Worm (Caenorhabditis elegans) whole organism, late embryonic: ENCODE data around the gene C17G1.14.

ENCODE experiments used
- ama-1 ChIP-seq: fragments of 150-350 bp; optimal IDR thresholded peaks from 2 replicates; lab custom pipeline; 2014
- ceh-18 ChIP-seq: sonication (generic microtip); optimal IDR thresholded peaks from 2 replicates; lab custom pipeline; 2016; ENCODE audit warnings: missing genetic modification characterization, missing compliant biosample characterization
- ceh-31 ChIP-seq: sonication (generic microtip); optimal IDR thresholded peaks from 2 replicates; lab custom pipeline; 2016; ENCODE audit warnings: missing genetic modification characterization, missing compliant biosample characterization
- elt-4 ChIP-seq: sonication (generic microtip); optimal IDR thresholded peaks from 2 replicates; lab custom pipeline; 2016; ENCODE audit warnings: missing genetic modification characterization, missing compliant biosample characterization
- gmeb-2 ChIP-seq: sonication (generic microtip); optimal IDR thresholded peaks from 2 replicates; lab custom pipeline; 2016; ENCODE audit warnings: missing genetic modification characterization, inconsistent platforms, missing compliant biosample characterization
- hlh-15 ChIP-seq: sonication (generic microtip); optimal IDR thresholded peaks from 2 replicates; lab custom pipeline; 2016; ENCODE audit warnings: missing genetic modification characterization, missing compliant biosample characterization
- nhr-11 ChIP-seq: fragments of 150-350 bp; optimal IDR thresholded peaks from 2 replicates; lab custom pipeline; 2014; ENCODE audit warnings: missing biosample characterization, missing genetic modification characterization
- npax-4 ChIP-seq: sonication (generic microtip); optimal IDR thresholded peaks from 2 replicates; lab custom pipeline; 2016; ENCODE audit warnings: missing genetic modification characterization, missing compliant biosample characterization
- pag-3 ChIP-seq: sonication (generic microtip); optimal IDR thresholded peaks from 2 replicates; lab custom pipeline; 2016; ENCODE audit warnings: missing compliant biosample characterization, missing genetic modification characterization, borderline replicate concordance
- pha-4 ChIP-seq: fragments of 150-350 bp; optimal IDR thresholded peaks from 2 replicates; lab custom pipeline; 2018; ENCODE audit warnings: missing biosample characterization, missing genetic modification reagents, missing genetic modification characterization
- rnt-1 ChIP-seq: sonication (generic microtip); optimal IDR thresholded peaks from 2 replicates; lab custom pipeline; 2016; ENCODE audit warnings: missing genetic modification characterization, missing compliant biosample characterization
- syd-9 ChIP-seq: sonication (generic microtip); optimal IDR thresholded peaks from 2 replicates; lab custom pipeline; 2016; ENCODE audit warnings: mild to moderate bottlenecking, missing genetic modification characterization, moderate library complexity, missing compliant biosample characterization
- tbx-7 ChIP-seq: sonication (generic microtip); optimal IDR thresholded peaks from 2 replicates; lab custom pipeline; 2016; ENCODE audit warnings: missing genotype, missing genetic modification characterization, missing compliant biosample characterization
- unc-86 ChIP-seq: sonication (generic microtip); optimal IDR thresholded peaks from 2 replicates; lab custom pipeline; 2016; ENCODE audit warnings: missing genetic modification characterization, missing compliant biosample characterization

- no peak for TF ChIP-seq ceh-31 (tag; lab: Kevin White, UChicago)
- no peak for TF ChIP-seq gmeb-2 (tag; lab: Kevin White, UChicago)
- TF ChIP-seq ama-1 (lab: Kevin White, UChicago), result no peak
- TF ChIP-seq tbx-7 (tag; lab: Kevin White, UChicago), result no peak
- no peak for TF ChIP-seq nhr-11 (tag; lab: Kevin White, UChicago)
- no peak for TF ChIP-seq elt-4 (tag; lab: Kevin White, UChicago)
- no peak for TF ChIP-seq hlh-15 (tag; lab: Kevin White, UChicago)
- TF ChIP-seq pag-3 (tag; lab: Kevin White, UChicago), result no peak
- TF ChIP-seq unc-86 (tag; lab: Kevin White, UChicago), result no peak
- no peak for TF ChIP-seq ceh-18 (tag; lab: Kevin White, UChicago)
- no peak for TF ChIP-seq rnt-1
- TF ChIP-seq npax-4 (tag; lab: Kevin White, UChicago), result no peak
- TF ChIP-seq pha-4 (tag; lab: Kevin White, UChicago), result no peak
- no peak for TF ChIP-seq syd-9 (tag; lab: Kevin White, UChicago)
Measured at ce11 chrX:9927993-9928392, 10.6 kb upstream of the C17G1.14 start.
